Fruit fly (Drosophila melanogaster) whole organism, embryonic: ENCODE measurements around the gene CG14182.

Experiments
- Asciz ChIP-seq: fragments of 200-800 bp; sonication (Bioruptor generic); optimal IDR thresholded peaks from 2 replicates; lab custom pipeline; 2017; ENCODE audit warnings: missing biosample characterization, mild to moderate bottlenecking, missing genetic modification characterization, missing genetic modification reagents
- BtbVII ChIP-seq: fragments of 200-800 bp; sonication (Bioruptor generic); optimal IDR thresholded peaks from 3 replicates; lab custom pipeline; 2017; ENCODE audit warnings: missing biosample characterization, mild to moderate bottlenecking, missing genetic modification characterization
- CG10147 ChIP-seq: fragments of 200-800 bp; sonication (Bioruptor generic); optimal IDR thresholded peaks from 2 replicates; lab custom pipeline; 2019; ENCODE audit warnings: missing biosample characterization, mild to moderate bottlenecking, missing genetic modification characterization, moderate library complexity
- CG10543 ChIP-seq: fragments of 200-800 bp; sonication (Bioruptor generic); optimal IDR thresholded peaks from 3 replicates; lab custom pipeline; 2017; ENCODE audit warnings: missing biosample characterization, mild to moderate bottlenecking, missing genetic modification characterization, moderate library complexity
- CG11504 ChIP-seq: fragments of 200-800 bp; sonication (Bioruptor generic); optimal IDR thresholded peaks from 3 replicates; lab custom pipeline; 2019; ENCODE audit warnings: missing biosample characterization, mild to moderate bottlenecking, missing genetic modification characterization, moderate library complexity
- CG12299 ChIP-seq: fragments of 200-800 bp; sonication (Bioruptor generic); optimal IDR thresholded peaks from 2 replicates; lab custom pipeline; 2018; ENCODE audit warnings: missing biosample characterization, mild to moderate bottlenecking, missing genetic modification characterization
- CG1233 ChIP-seq: fragments of 200-800 bp; sonication (Bioruptor generic); optimal IDR thresholded peaks from 4 replicates; lab custom pipeline; 2018; ENCODE audit warnings: missing biosample characterization, mild to moderate bottlenecking, missing genetic modification characterization
- CG12769 ChIP-seq: fragments of 200-800 bp; sonication (Bioruptor generic); optimal IDR thresholded peaks from 2 replicates; lab custom pipeline; 2019; ENCODE audit warnings: missing biosample characterization, mild to moderate bottlenecking, missing genetic modification characterization, moderate library complexity
- CG13424 ChIP-seq: fragments of 200-800 bp; sonication (Bioruptor generic); optimal IDR thresholded peaks from 2 replicates; lab custom pipeline; 2019; ENCODE audit warnings: missing biosample characterization, mild to moderate bottlenecking, missing genetic modification characterization, moderate library complexity
- CG13775 ChIP-seq: fragments of 200-800 bp; sonication (Bioruptor generic); optimal IDR thresholded peaks from 3 replicates; lab custom pipeline; 2017; ENCODE audit warnings: missing biosample characterization, mild to moderate bottlenecking, missing genetic modification characterization
- CG13894 ChIP-seq: fragments of 200-800 bp; sonication (Bioruptor generic); optimal IDR thresholded peaks from 3 replicates; lab custom pipeline; 2018; ENCODE audit warnings: missing biosample characterization, mild to moderate bottlenecking, missing genetic modification characterization, moderate library complexity
- CG14860 ChIP-seq: fragments of 200-800 bp; sonication (Bioruptor generic); IDR thresholded peaks from 3 replicates; pipeline ENCODE4 v1.3.6; 2022; ENCODE audit warnings: missing biosample characterization, missing genetic modification characterization; ENCODE audit not compliant: partially characterized antibody
- CG15073 ChIP-seq: fragments of 200-800 bp; sonication (Bioruptor generic); optimal IDR thresholded peaks from 2 replicates; lab custom pipeline; 2016; ENCODE audit warnings: missing biosample characterization, missing genetic modification characterization
- CG17359 ChIP-seq: fragments of 200-800 bp; sonication (Bioruptor generic); optimal IDR thresholded peaks from 3 replicates; lab custom pipeline; 2018; ENCODE audit warnings: missing biosample characterization, mild to moderate bottlenecking, missing genetic modification characterization, moderate library complexity
- CG17568 ChIP-seq: fragments of 200-800 bp; sonication (Bioruptor generic); optimal IDR thresholded peaks from 2 replicates; lab custom pipeline; 2018; ENCODE audit warnings: missing biosample characterization, mild to moderate bottlenecking, missing genetic modification characterization, moderate library complexity
- CG18599 ChIP-seq: fragments of 200-800 bp; sonication (Bioruptor generic); optimal IDR thresholded peaks from 3 replicates; lab custom pipeline; 2017; ENCODE audit warnings: missing biosample characterization, missing genetic modification characterization, mild to moderate bottlenecking, moderate library complexity, missing genetic modification reagents
- CG3281 ChIP-seq: fragments of 200-800 bp; sonication (Bioruptor generic); optimal IDR thresholded peaks from 3 replicates; lab custom pipeline; 2017; ENCODE audit warnings: missing biosample characterization, mild to moderate bottlenecking, missing genetic modification characterization
- CG3407 ChIP-seq: fragments of 200-800 bp; sonication (Bioruptor generic); optimal IDR thresholded peaks from 2 replicates; lab custom pipeline; 2018; ENCODE audit warnings: missing biosample characterization, mild to moderate bottlenecking, missing genetic modification characterization
- CG6813 ChIP-seq: fragments of 200-800 bp; sonication (Bioruptor generic); optimal IDR thresholded peaks from 2 replicates; lab custom pipeline; 2017; ENCODE audit warnings: missing biosample characterization, missing genetic modification characterization, mild to moderate bottlenecking, moderate library complexity, missing genetic modification reagents
- CG9609 ChIP-seq: fragments of 200-800 bp; sonication (Bioruptor generic); optimal IDR thresholded peaks from 3 replicates; lab custom pipeline; 2016; ENCODE audit warnings: missing biosample characterization, missing genetic modification characterization
- CG9817 ChIP-seq: fragments of 200-800 bp; sonication (Bioruptor generic); optimal IDR thresholded peaks from 2 replicates; lab custom pipeline; 2018; ENCODE audit warnings: missing biosample characterization, mild to moderate bottlenecking, missing genetic modification characterization, moderate library complexity
- Eip74EF ChIP-seq, 2 experiments: fragments of 200-800 bp in 1 of 2; fragments of >200 bp in 1 of 2; sonication (Bioruptor generic) in 1 of 2; optimal IDR thresholded peaks; 2 replicates each; lab custom pipeline; 2017 to 2019; ENCODE audit warnings: missing biosample characterization in 2 of 2, missing genetic modification characterization in 2 of 2, mild to moderate bottlenecking in 1 of 2, moderate library complexity in 1 of 2
- Hmr ChIP-seq: fragments of 200-800 bp; sonication (Bioruptor generic); optimal IDR thresholded peaks from 3 replicates; lab custom pipeline; 2017; ENCODE audit warnings: mild to moderate bottlenecking, missing biosample characterization, missing genetic modification reagents, missing genetic modification characterization
- Oaz ChIP-seq: fragments of 200-800 bp; sonication (Bioruptor generic); IDR thresholded peaks from 2 replicates; pipeline ENCODE4 v1.3.6; 2022; ENCODE audit warnings: missing biosample characterization, missing genetic modification characterization
- Optix ChIP-seq: fragments of 200-800 bp; sonication (Bioruptor generic); IDR thresholded peaks from 3 replicates; pipeline ENCODE4 v1.3.6; 2022; ENCODE audit warnings: missing biosample characterization, missing genetic modification characterization
- Sry-β ChIP-seq: fragments of 200-800 bp; sonication (Bioruptor generic); optimal IDR thresholded peaks from 2 replicates; lab custom pipeline; 2018; ENCODE audit warnings: missing biosample characterization, mild to moderate bottlenecking, missing genetic modification characterization, moderate library complexity
- ara ChIP-seq: fragments of 200-800 bp; sonication (Bioruptor generic); IDR thresholded peaks from 2 replicates; pipeline ENCODE4 v1.3.6; 2022; ENCODE audit warnings: missing biosample characterization, missing genetic modification characterization
- cwo ChIP-seq: fragments of 200-800 bp; sonication (Bioruptor generic); optimal IDR thresholded peaks from 3 replicates; lab custom pipeline; 2017; ENCODE audit warnings: missing biosample characterization, missing genetic modification characterization, mild to moderate bottlenecking, moderate library complexity, missing genetic modification reagents
- dpn ChIP-seq, 2 experiments: fragments of 200-800 bp; sonication (Bioruptor generic); optimal IDR thresholded peaks; 3 replicates each; lab custom pipeline; 2016; ENCODE audit warnings: missing biosample characterization in 2 of 2, missing genetic modification characterization in 2 of 2
- dysf ChIP-seq: fragments of 200-800 bp; sonication (Bioruptor generic); IDR thresholded peaks from 3 replicates; pipeline ENCODE4 v1.3.6; 2022; ENCODE audit warnings: missing biosample characterization, missing genetic modification characterization
- exex ChIP-seq: fragments of 200-800 bp; sonication (Bioruptor generic); optimal IDR thresholded peaks from 4 replicates; lab custom pipeline; 2018; ENCODE audit warnings: missing biosample characterization, mild to moderate bottlenecking, missing genetic modification characterization, moderate library complexity
- hkb ChIP-seq, 2 experiments: fragments of 200-800 bp in 1 of 2; fragments of >200 bp in 1 of 2; sonication (Bioruptor generic) in 1 of 2; IDR thresholded peaks in 1 of 2; optimal IDR thresholded peaks in 1 of 2; 2 replicates each; pipeline versions ENCODE4 v1.3.6 to Lab custom; 2017 to 2022; ENCODE audit warnings: missing biosample characterization in 1 of 2, missing genetic modification characterization in 1 of 2
- inv ChIP-seq: fragments of 200-800 bp; sonication (Bioruptor generic); IDR thresholded peaks from 2 replicates; pipeline ENCODE4 v1.3.6; 2022; ENCODE audit warnings: missing biosample characterization, missing genetic modification characterization; ENCODE audit not compliant: partially characterized antibody
- lab ChIP-seq: fragments of 200-800 bp; sonication (Bioruptor generic); optimal IDR thresholded peaks from 3 replicates; lab custom pipeline; 2017; ENCODE audit warnings: missing biosample characterization, missing genetic modification characterization, mild to moderate bottlenecking, moderate library complexity, missing genetic modification reagents
- prd ChIP-seq, 3 experiments: fragments of >200 bp in 2 of 3; fragments of 200-800 bp in 1 of 3; sonication (Bioruptor generic) in 1 of 3; optimal IDR thresholded peaks in 2 of 3; IDR thresholded peaks in 1 of 3; 2 replicates in 2 of 3; 3 replicates in 1 of 3; pipeline versions ENCODE4 v1.3.6 to Lab custom; 2017 to 2022; ENCODE audit warnings: missing biosample characterization in 1 of 3, missing genetic modification characterization in 1 of 3
- row ChIP-seq: fragments of 200-800 bp; sonication (Bioruptor generic); IDR thresholded peaks from 3 replicates; pipeline ENCODE4 v1.3.6; 2022; ENCODE audit warnings: missing biosample characterization, missing genetic modification characterization
- sc ChIP-seq, 3 experiments: fragments of >200 bp in 2 of 3; fragments of 200-800 bp in 1 of 3; sonication (Bioruptor generic) in 1 of 3; optimal IDR thresholded peaks; 2 replicates in 2 of 3; 3 replicates in 1 of 3; lab custom pipeline; 2017; ENCODE audit warnings: mild to moderate bottlenecking in 1 of 3, missing biosample characterization in 1 of 3, missing genetic modification characterization in 1 of 3, missing genetic modification reagents in 1 of 3
- sens ChIP-seq: fragments of 200-800 bp; sonication (Bioruptor generic); peaks from one replicate; lab custom pipeline; 2016; ENCODE audit warnings: missing biosample characterization, missing genetic modification characterization
- slbo ChIP-seq: fragments of 200-800 bp; sonication (Bioruptor generic); IDR thresholded peaks from 2 replicates; pipeline ENCODE4 v1.3.6; 2022; ENCODE audit warnings: missing biosample characterization, missing genetic modification characterization
- tll ChIP-seq, 2 experiments: fragments of 200-800 bp in 1 of 2; fragments of >200 bp in 1 of 2; sonication (Bioruptor generic) in 1 of 2; optimal IDR thresholded peaks; 2 replicates each; lab custom pipeline; 2017 to 2019; ENCODE audit warnings: missing biosample characterization in 2 of 2, missing genetic modification characterization in 2 of 2, mild to moderate bottlenecking in 1 of 2, moderate library complexity in 1 of 2
- toy ChIP-seq: fragments of 200-800 bp; sonication (Bioruptor generic); IDR thresholded peaks from 2 replicates; pipeline ENCODE4 v1.3.6; 2022; ENCODE audit warnings: missing biosample characterization, missing genetic modification characterization
- wdn ChIP-seq: fragments of 200-800 bp; sonication (Bioruptor generic); IDR thresholded peaks from 2 replicates; pipeline ENCODE4 v1.3.6; 2022; ENCODE audit warnings: missing biosample characterization, missing genetic modification characterization
- yki ChIP-seq: fragments of >200 bp; optimal IDR thresholded peaks from 3 replicates; lab custom pipeline; 2018
- zen2 ChIP-seq: fragments of 200-800 bp; sonication (Bioruptor generic); IDR thresholded peaks from 3 replicates; pipeline ENCODE4 v1.3.6; 2022; ENCODE audit warnings: missing biosample characterization, missing genetic modification characterization; ENCODE audit not compliant: partially characterized antibody

The CG14182 gene

DNA sequence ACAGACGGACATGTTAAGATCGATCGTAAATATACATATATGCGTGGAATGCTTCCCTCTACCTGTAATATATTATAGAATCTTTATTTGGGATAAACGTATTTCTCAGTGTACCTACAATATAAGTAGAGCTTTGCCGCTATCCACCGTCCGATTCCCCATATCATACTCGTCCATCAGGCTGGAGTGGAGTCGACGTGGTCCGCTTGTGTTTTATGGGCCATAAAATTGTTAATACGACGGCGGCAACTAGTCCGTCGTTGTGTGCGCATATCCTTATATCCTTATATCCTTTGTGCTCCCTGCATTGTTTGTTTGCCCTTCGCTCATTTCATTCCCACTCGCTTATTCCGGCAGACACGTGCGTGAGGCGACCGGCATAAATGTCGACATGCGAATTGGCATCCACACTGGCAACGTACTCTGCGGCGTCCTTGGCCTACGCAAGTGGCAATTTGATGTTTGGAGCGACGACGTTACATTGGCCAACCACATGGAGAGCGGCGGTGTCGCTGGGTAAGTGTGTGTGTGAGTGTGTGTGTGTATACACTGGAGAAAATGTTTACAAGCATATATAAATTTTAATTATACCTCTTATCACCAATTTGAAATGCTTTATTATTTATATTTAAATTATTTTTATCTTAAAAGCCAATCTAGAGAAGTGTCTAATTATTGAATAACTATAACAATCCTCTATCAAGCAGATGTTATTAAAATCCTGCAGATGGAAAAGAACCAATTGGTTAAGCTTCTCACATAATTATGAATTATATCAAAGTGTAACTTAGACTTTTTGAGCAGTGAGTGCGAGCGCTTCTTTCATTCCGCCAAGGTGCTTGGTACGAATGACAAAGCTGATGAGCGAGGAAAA lies 10.7 kb downstream of the CG14182 start (continued):
- peak; percentile 31; the same call in 1 of the 3 replicates for TF ChIP-seq row (GFP tag; lab: Robert Waterston, UW)
- no peak for TF ChIP-seq CG13775 (GFP tag; lab: Kevin White, UChicago)
- TF ChIP-seq sens = peak; percentile 52
- TF ChIP-seq CG10147 = peak; percentile 53
- TF ChIP-seq Asciz (GFP tag; lab: Kevin White, UChicago) = no peak
- TF ChIP-seq wdn (GFP tag; lab: Robert Waterston, UW) = no peak
- TF ChIP-seq inv (GFP tag; lab: Robert Waterston, UW) = no peak
- TF ChIP-seq Hmr (GFP tag; lab: Kevin White, UChicago) = peak; percentile 61
- peak; percentile 31 for TF ChIP-seq CG13424
- TF ChIP-seq Optix = 0 out of 3 replicates have a peak, but pooled peaks have one; percentile 9
- TF ChIP-seq CG9609 (GFP tag; lab: Kevin White, UChicago) = no peak
- peak; percentile 54 for TF ChIP-seq CG11504 (tag; lab: Kevin White, UChicago)
- peak; percentile 12 for TF ChIP-seq BtbVII (GFP tag; lab: Kevin White, UChicago)
- 0 out of 3 replicates have a peak, but pooled peaks have one; percentile 8 for TF ChIP-seq dysf (GFP tag; lab: Robert Waterston, UW)
- TF ChIP-seq lab = peak; percentile 46
- no peak for TF ChIP-seq CG3407 (GFP tag; lab: Kevin White, UChicago)
- TF ChIP-seq zen2 = no peak
- TF ChIP-seq Eip74EF (GFP tag; optimal IDR thresholded peaks at IDR 0.05; lab: Kevin White, UChicago) = no peak
- peak; percentile 31 for TF ChIP-seq CG3281 (GFP tag; lab: Kevin White, UChicago)
- TF ChIP-seq CG13894 (tag; lab: Kevin White, UChicago) = peak; percentile 64
- TF ChIP-seq, all 482 proteins: peak for 27

DNA sequence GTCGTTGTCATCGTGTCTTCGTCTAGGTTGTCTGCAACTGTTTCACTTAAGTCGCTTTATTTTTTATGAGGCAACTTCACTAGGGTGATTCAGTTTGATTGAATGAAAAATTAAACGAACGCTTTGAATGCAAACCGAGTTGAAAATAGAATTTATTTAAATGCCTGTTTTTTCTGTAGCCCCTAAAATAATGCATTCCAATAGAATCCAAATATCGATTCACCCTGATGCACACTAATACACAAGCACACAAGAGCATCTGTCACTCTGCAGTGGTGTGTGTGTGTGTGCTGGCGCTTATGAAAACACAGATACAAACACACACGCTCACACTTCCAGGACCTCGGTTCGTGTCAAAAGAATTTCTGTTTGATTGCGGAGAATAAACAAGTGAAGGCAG lies 17.8 kb downstream of the CG14182 start:
- TF ChIP-seq dpn (GFP tag; optimal IDR thresholded peaks at IDR 0.05; lab: Kevin White, UChicago) = peak in 1 of 2 experiments; percentile 2
- TF ChIP-seq exex (tag; lab: Kevin White, UChicago) = no peak
- peak; percentile 50 for TF ChIP-seq CG11504 (tag; lab: Kevin White, UChicago)
- no peak for TF ChIP-seq tll (GFP tag; optimal IDR thresholded peaks at IDR 0.05; lab: Kevin White, UChicago)
- TF ChIP-seq CG14860 (GFP tag; lab: Robert Waterston, UW) = no peak
- no peak for TF ChIP-seq CG15073 (GFP tag; lab: Kevin White, UChicago)
- no peak for TF ChIP-seq hkb (optimal IDR thresholded peaks at IDR 0.05; lab: Kevin White, UChicago)
- TF ChIP-seq hkb (GFP tag; IDR thresholded peaks at IDR 0.05; lab: Robert Waterston, UW) = peak; percentile 27; the same call in 1 of the 2 replicates
- TF ChIP-seq lab = peak; percentile 56
- TF ChIP-seq cwo = peak; percentile 36
- TF ChIP-seq CG17568 = peak; percentile 3
- peak; percentile 30 for TF ChIP-seq sens
- no peak for TF ChIP-seq prd (optimal IDR thresholded peaks at IDR 0.05; lab: Kevin White, UChicago)
- no peak for TF ChIP-seq prd (GFP tag; IDR thresholded peaks at IDR 0.05; lab: Robert Waterston, UW)
- TF ChIP-seq CG10543 (GFP tag; lab: Kevin White, UChicago) = no peak
- peak; percentile 73 for TF ChIP-seq CG18599
- peak; percentile 25 for TF ChIP-seq CG6813 (GFP tag; lab: Kevin White, UChicago)
- no peak for TF ChIP-seq toy (GFP tag; lab: Robert Waterston, UW)
- no peak for TF ChIP-seq Sry-β
- TF ChIP-seq Oaz (GFP tag; lab: Robert Waterston, UW) = peak; percentile 16; the same call in 1 of the 2 replicates
- no peak for TF ChIP-seq CG1233 (GFP tag; lab: Kevin White, UChicago)
- TF ChIP-seq CG13424 = peak; percentile 46
- no peak for TF ChIP-seq sc (optimal IDR thresholded peaks at IDR 0.05; lab: Kevin White, UChicago)
- no peak for TF ChIP-seq sc (GFP tag; optimal IDR thresholded peaks at IDR 0.05; lab: Kevin White, UChicago)
- TF ChIP-seq slbo (GFP tag; lab: Robert Waterston, UW) = 0 out of 2 replicates have a peak, but pooled peaks have one; percentile 13
- TF ChIP-seq yki (lab: Kevin White, UChicago) = no peak
- peak; percentile 35 for TF ChIP-seq CG9817 (tag; lab: Kevin White, UChicago)
- TF ChIP-seq ara = no peak
- peak; percentile 45 for TF ChIP-seq CG12769
- TF ChIP-seq CG17359 = peak; percentile 33
- peak; percentile 8 for TF ChIP-seq CG12299 (tag; lab: Kevin White, UChicago)
